Fruit fly (Drosophila melanogaster) whole organism, embryonic: ENCODE data around the gene CG13258.

Experiments
- Aef1 ChIP-seq: fragments of 200-800 bp; sonication (Bioruptor generic); IDR thresholded peaks from 3 replicates; pipeline ENCODE4 v1.3.6; 2022; ENCODE audit warnings: missing biosample characterization, missing genetic modification characterization
- Bteb2 ChIP-seq: fragments of 200-800 bp; sonication (Bioruptor generic); optimal IDR thresholded peaks from 2 replicates; lab custom pipeline; 2016; ENCODE audit warnings: missing biosample characterization, missing genetic modification characterization
- CG10959 ChIP-seq: fragments of 200-800 bp; sonication (Bioruptor generic); IDR thresholded peaks from 2 replicates; pipeline ENCODE4 v1.3.6; 2022; ENCODE audit warnings: missing biosample characterization, missing genetic modification characterization
- CG10979 ChIP-seq: fragments of 200-800 bp; sonication (Bioruptor generic); optimal IDR thresholded peaks from 2 replicates; lab custom pipeline; 2018; ENCODE audit warnings: missing biosample characterization, mild to moderate bottlenecking, missing genetic modification characterization, moderate library complexity
- CG11723 ChIP-seq: fragments of 200-800 bp; sonication (Bioruptor generic); optimal IDR thresholded peaks from 2 replicates; lab custom pipeline; 2017; ENCODE audit warnings: missing biosample characterization, mild to moderate bottlenecking, missing genetic modification characterization
- CG14860 ChIP-seq: fragments of 200-800 bp; sonication (Bioruptor generic); IDR thresholded peaks from 3 replicates; pipeline ENCODE4 v1.3.6; 2022; ENCODE audit warnings: missing biosample characterization, missing genetic modification characterization; ENCODE audit not compliant: partially characterized antibody
- CG14965 ChIP-seq: fragments of 200-800 bp; sonication (Bioruptor generic); optimal IDR thresholded peaks from 2 replicates; lab custom pipeline; 2016; ENCODE audit warnings: missing biosample characterization, missing genetic modification characterization, borderline replicate concordance
- CG15073 ChIP-seq: fragments of 200-800 bp; sonication (Bioruptor generic); optimal IDR thresholded peaks from 2 replicates; lab custom pipeline; 2016; ENCODE audit warnings: missing biosample characterization, missing genetic modification characterization
- CG18011 ChIP-seq: fragments of 200-800 bp; sonication (Bioruptor generic); optimal IDR thresholded peaks from 2 replicates; lab custom pipeline; 2017; ENCODE audit warnings: missing biosample characterization, missing genetic modification characterization, mild to moderate bottlenecking, moderate library complexity, missing genotype
- CG18599 ChIP-seq: fragments of 200-800 bp; sonication (Bioruptor generic); optimal IDR thresholded peaks from 3 replicates; lab custom pipeline; 2017; ENCODE audit warnings: missing biosample characterization, missing genetic modification characterization, mild to moderate bottlenecking, moderate library complexity, missing genetic modification reagents
- CG2875 ChIP-seq: fragments of 200-800 bp; sonication (Bioruptor generic); optimal IDR thresholded peaks from 2 replicates; lab custom pipeline; 2017; ENCODE audit warnings: missing biosample characterization, mild to moderate bottlenecking, missing genetic modification characterization, missing genetic modification reagents
- CG3995 ChIP-seq: fragments of 200-800 bp; sonication (Bioruptor generic); optimal IDR thresholded peaks from 3 replicates; lab custom pipeline; 2016; ENCODE audit warnings: missing biosample characterization, missing genetic modification characterization
- CG4282 ChIP-seq: fragments of 200-800 bp; sonication (Bioruptor generic); optimal IDR thresholded peaks from 2 replicates; lab custom pipeline; 2016; ENCODE audit warnings: missing biosample characterization, missing genetic modification characterization
- CG4424 ChIP-seq: fragments of 200-800 bp; sonication (Bioruptor generic); optimal IDR thresholded peaks from 3 replicates; lab custom pipeline; 2016; ENCODE audit warnings: missing biosample characterization, missing genetic modification characterization
- CG5953 ChIP-seq: fragments of 200-800 bp; sonication (Bioruptor generic); IDR thresholded peaks from 2 replicates; pipeline ENCODE4 v1.3.6; 2022; ENCODE audit warnings: missing biosample characterization, missing genetic modification characterization
- CG7271 ChIP-seq: fragments of 200-800 bp; sonication (Bioruptor generic); optimal IDR thresholded peaks from 2 replicates; lab custom pipeline; 2018; ENCODE audit warnings: missing biosample characterization, mild to moderate bottlenecking, missing genetic modification characterization, moderate library complexity
- CG8290 ChIP-seq, 3 experiments: fragments of 200-800 bp; sonication (Bioruptor generic); optimal IDR thresholded peaks; 2 replicates each; lab custom pipeline; 2016 to 2019; ENCODE audit warnings: missing biosample characterization in 3 of 3, missing genetic modification characterization in 3 of 3, mild to moderate bottlenecking in 2 of 3, moderate library complexity in 1 of 3
- CG9727 ChIP-seq: fragments of 200-800 bp; sonication (Bioruptor generic); optimal IDR thresholded peaks from 3 replicates; lab custom pipeline; 2017; ENCODE audit warnings: missing biosample characterization, mild to moderate bottlenecking, missing genetic modification characterization
- CG9797 ChIP-seq: fragments of 200-800 bp; sonication (Bioruptor generic); optimal IDR thresholded peaks from 3 replicates; lab custom pipeline; 2018; ENCODE audit warnings: missing biosample characterization, mild to moderate bottlenecking, missing genetic modification characterization
- CG9932 ChIP-seq: fragments of 200-800 bp; sonication (Bioruptor generic); IDR thresholded peaks from 2 replicates; pipeline ENCODE4 v1.3.6; 2022; ENCODE audit warnings: missing biosample characterization, missing genetic modification characterization
- Dek ChIP-seq: fragments of 200-800 bp; sonication (Bioruptor generic); optimal IDR thresholded peaks from 3 replicates; lab custom pipeline; 2019; ENCODE audit warnings: missing biosample characterization, mild to moderate bottlenecking, missing genetic modification characterization, moderate library complexity
- Dref ChIP-seq: fragments of 200-800 bp; sonication (Bioruptor generic); IDR thresholded peaks from 2 replicates; pipeline ENCODE4 v1.3.6; 2022; ENCODE audit warnings: missing biosample characterization, missing genetic modification characterization
- Fer1 ChIP-seq: fragments of 200-800 bp; sonication (Bioruptor generic); optimal IDR thresholded peaks from 2 replicates; lab custom pipeline; 2017; ENCODE audit warnings: missing biosample characterization, mild to moderate bottlenecking, missing genetic modification characterization
- HHEX ChIP-seq: fragments of 200-800 bp; sonication (Bioruptor generic); optimal IDR thresholded peaks from 3 replicates; lab custom pipeline; 2017; ENCODE audit warnings: missing biosample characterization, mild to moderate bottlenecking, missing genetic modification characterization, missing genetic modification reagents
- Kr ChIP-seq: fragments of 200-800 bp; sonication (Bioruptor generic); optimal IDR thresholded peaks from 2 replicates; lab custom pipeline; 2017; ENCODE audit warnings: missing biosample characterization, mild to moderate bottlenecking, missing genetic modification characterization
- Lhr ChIP-seq: fragments of 200-800 bp; sonication (Bioruptor generic); optimal IDR thresholded peaks from 3 replicates; lab custom pipeline; 2017; ENCODE audit warnings: mild to moderate bottlenecking, missing biosample characterization, missing genetic modification reagents, missing genetic modification characterization
- MTF-1 ChIP-seq: fragments of 200-800 bp; sonication (Bioruptor generic); optimal IDR thresholded peaks from 2 replicates; lab custom pipeline; 2018; ENCODE audit warnings: missing biosample characterization, mild to moderate bottlenecking, missing genetic modification characterization, borderline replicate concordance
- Mad ChIP-seq: fragments of 200-800 bp; sonication (Bioruptor generic); optimal IDR thresholded peaks from 2 replicates; lab custom pipeline; 2016; ENCODE audit warnings: missing biosample characterization, missing genetic modification characterization
- Nf-YC ChIP-seq: fragments of 200-800 bp; optimal IDR thresholded peaks from 3 replicates; lab custom pipeline; 2019; ENCODE audit warnings: missing biosample characterization, mild to moderate bottlenecking, missing genetic modification characterization, moderate library complexity
- Ptx1 ChIP-seq: fragments of 200-800 bp; sonication (Bioruptor generic); IDR thresholded peaks from 2 replicates; pipeline ENCODE4 v1.3.6; 2022; ENCODE audit warnings: missing biosample characterization, missing genetic modification characterization
- Spps ChIP-seq: fragments of 200-800 bp; sonication (Bioruptor generic); optimal IDR thresholded peaks from 2 replicates; lab custom pipeline; 2018; ENCODE audit warnings: missing biosample characterization, mild to moderate bottlenecking, missing genetic modification characterization
- bowl ChIP-seq: fragments of 200-800 bp; sonication (Bioruptor generic); IDR thresholded peaks from 2 replicates; pipeline ENCODE4 v1.3.6; 2022; ENCODE audit warnings: missing biosample characterization, missing genetic modification characterization
- br ChIP-seq: fragments of >200 bp; optimal IDR thresholded peaks from 2 replicates; lab custom pipeline; 2017
- cad ChIP-seq: fragments of >200 bp; optimal IDR thresholded peaks from 2 replicates; lab custom pipeline; 2017; ENCODE audit warnings: missing biosample characterization, missing genetic modification characterization
- ftz-f1 ChIP-seq: fragments of 200-800 bp; sonication (Bioruptor generic); optimal IDR thresholded peaks from 2 replicates; lab custom pipeline; 2016; ENCODE audit warnings: missing biosample characterization, missing genetic modification characterization
- hkb ChIP-seq, 2 experiments: fragments of 200-800 bp in 1 of 2; fragments of >200 bp in 1 of 2; sonication (Bioruptor generic) in 1 of 2; IDR thresholded peaks in 1 of 2; optimal IDR thresholded peaks in 1 of 2; 2 replicates each; pipeline versions ENCODE4 v1.3.6 to Lab custom; 2017 to 2022; ENCODE audit warnings: missing biosample characterization in 1 of 2, missing genetic modification characterization in 1 of 2
- hth ChIP-seq: fragments of >200 bp; optimal IDR thresholded peaks from 2 replicates; lab custom pipeline; 2017; ENCODE audit warnings: inconsistent platforms
- p53 ChIP-seq: fragments of 200-800 bp; sonication (Bioruptor generic); optimal IDR thresholded peaks from 2 replicates; lab custom pipeline; 2016; ENCODE audit warnings: missing biosample characterization, missing genetic modification characterization
- pan ChIP-seq, 4 experiments: fragments of >200 bp in 3 of 4; fragments of 200-800 bp in 1 of 4; sonication (Bioruptor generic) in 1 of 4; optimal IDR thresholded peaks in 3 of 4; IDR thresholded peaks in 1 of 4; 2 replicates each; pipeline versions ENCODE4 v1.3.6 to Lab custom; 2017 to 2022; ENCODE audit warnings: missing biosample characterization in 2 of 4, missing genetic modification characterization in 2 of 4, mixed read lengths in 1 of 4
- pb ChIP-seq: fragments of 200-800 bp; sonication (Bioruptor generic); optimal IDR thresholded peaks from 3 replicates; lab custom pipeline; 2016; ENCODE audit warnings: missing biosample characterization, missing genetic modification characterization
- sc ChIP-seq, 3 experiments: fragments of >200 bp in 2 of 3; fragments of 200-800 bp in 1 of 3; sonication (Bioruptor generic) in 1 of 3; optimal IDR thresholded peaks; 2 replicates in 2 of 3; 3 replicates in 1 of 3; lab custom pipeline; 2017; ENCODE audit warnings: mild to moderate bottlenecking in 1 of 3, missing biosample characterization in 1 of 3, missing genetic modification characterization in 1 of 3, missing genetic modification reagents in 1 of 3
- stc ChIP-seq: fragments of 200-800 bp; sonication (Bioruptor generic); IDR thresholded peaks from 2 replicates; pipeline ENCODE4 v1.3.6; 2022; ENCODE audit warnings: missing biosample characterization, missing genetic modification characterization
- sug ChIP-seq: fragments of 200-800 bp; optimal IDR thresholded peaks from 2 replicates; lab custom pipeline; 2019; ENCODE audit warnings: missing biosample characterization, mild to moderate bottlenecking, missing genetic modification characterization, moderate library complexity
- tap ChIP-seq: fragments of 200-800 bp; optimal IDR thresholded peaks from 3 replicates; lab custom pipeline; 2019; ENCODE audit warnings: missing biosample characterization, mild to moderate bottlenecking, missing genetic modification characterization, moderate library complexity
- tll ChIP-seq, 2 experiments: fragments of 200-800 bp in 1 of 2; fragments of >200 bp in 1 of 2; sonication (Bioruptor generic) in 1 of 2; optimal IDR thresholded peaks; 2 replicates each; lab custom pipeline; 2017 to 2019; ENCODE audit warnings: missing biosample characterization in 2 of 2, missing genetic modification characterization in 2 of 2, mild to moderate bottlenecking in 1 of 2, moderate library complexity in 1 of 2
- trh ChIP-seq: fragments of 200-800 bp; sonication (Bioruptor generic); optimal IDR thresholded peaks from 2 replicates; lab custom pipeline; 2016; ENCODE audit warnings: missing biosample characterization, missing genetic modification characterization
- wdn ChIP-seq: fragments of 200-800 bp; sonication (Bioruptor generic); IDR thresholded peaks from 2 replicates; pipeline ENCODE4 v1.3.6; 2022; ENCODE audit warnings: missing biosample characterization, missing genetic modification characterization

The CG13258 gene

dm6 chr2L:16325515-16326257 is 32.9 kb upstream of the CG13258 start, which contains the start of gene cact (continued):
- no peak for TF ChIP-seq sc (optimal IDR thresholded peaks at IDR 0.05; lab: Kevin White, UChicago)
- peak; percentile 85 for TF ChIP-seq sc (GFP tag; optimal IDR thresholded peaks at IDR 0.05; lab: Kevin White, UChicago)
- peak; percentile 56 for TF ChIP-seq CG3995 (GFP tag; lab: Kevin White, UChicago)
- peak; percentile 82 for TF ChIP-seq CG11723 (GFP tag; lab: Kevin White, UChicago)
- peak; percentile 88 for TF ChIP-seq sug (tag; lab: Kevin White, UChicago)
- peak; percentile 96 for TF ChIP-seq Bteb2 (GFP tag; lab: Kevin White, UChicago)
- peak; percentile 79 for TF ChIP-seq CG4282
- TF ChIP-seq Nf-YC (tag; lab: Kevin White, UChicago): peak; percentile 84
- peak; percentile 32; the same call in 1 of the 2 replicates for TF ChIP-seq bowl (GFP tag; lab: Robert Waterston, UW)
- no peak for TF ChIP-seq Kr (GFP tag; lab: Kevin White, UChicago)
- peak; percentile 92 for TF ChIP-seq Spps (tag; lab: Kevin White, UChicago)
- TF ChIP-seq CG9727: peak; percentile 95
- TF ChIP-seq Lhr (GFP tag; lab: Kevin White, UChicago): peak; percentile 87
- TF ChIP-seq stc (GFP tag; lab: Robert Waterston, UW): peak; percentile 88
- TF ChIP-seq tll (GFP tag; optimal IDR thresholded peaks at IDR 0.05; lab: Kevin White, UChicago): peak; percentile 6 to 74
- no peak for TF ChIP-seq hth (lab: Kevin White, UChicago)
- peak; percentile 95 for TF ChIP-seq Ptx1
- peak; percentile 95 for TF ChIP-seq Aef1 (GFP tag; lab: Robert Waterston, UW)
- TF ChIP-seq CG9932 (GFP tag; lab: Robert Waterston, UW): peak; percentile 94
- TF ChIP-seq br (lab: Kevin White, UChicago): no peak
- TF ChIP-seq HHEX (GFP tag; lab: Kevin White, UChicago): peak; percentile 89
- peak; percentile 92 for TF ChIP-seq Dek
- peak; percentile 83 for TF ChIP-seq p53 (GFP tag; lab: Kevin White, UChicago)
- TF ChIP-seq Fer1 (GFP tag; lab: Kevin White, UChicago): peak; percentile 93
- TF ChIP-seq CG10979 (tag; lab: Kevin White, UChicago): peak; percentile 89
- peak; percentile 71 for TF ChIP-seq tap (tag; lab: Kevin White, UChicago)
- peak; percentile 76 for TF ChIP-seq CG2875 (GFP tag; lab: Kevin White, UChicago)
- peak; percentile 73 for TF ChIP-seq CG7271 (tag; lab: Kevin White, UChicago)
- TF ChIP-seq CG14965 (GFP tag; lab: Kevin White, UChicago): peak; percentile 44
- TF ChIP-seq CG18011 (GFP tag; lab: Kevin White, UChicago): peak; percentile 85
- TF ChIP-seq pb: peak; percentile 73
- TF ChIP-seq hkb (optimal IDR thresholded peaks at IDR 0.05; lab: Kevin White, UChicago): no peak
- peak; percentile 92 for TF ChIP-seq hkb (GFP tag; IDR thresholded peaks at IDR 0.05; lab: Robert Waterston, UW)
- TF ChIP-seq trh: peak; percentile 86
- peak; percentile 92 for TF ChIP-seq CG4424
- TF ChIP-seq CG10959 (GFP tag; lab: Robert Waterston, UW): peak; percentile 83
- peak; percentile 79 for TF ChIP-seq CG8290 (GFP tag; optimal IDR thresholded peaks at IDR 0.05; lab: Kevin White, UChicago)
- peak; percentile 27 to 54 for TF ChIP-seq CG8290 (tag; optimal IDR thresholded peaks at IDR 0.05; lab: Kevin White, UChicago)
- TF ChIP-seq cad: no peak
- TF ChIP-seq wdn (GFP tag; lab: Robert Waterston, UW): peak; percentile 73
- TF ChIP-seq CG15073 (GFP tag; lab: Kevin White, UChicago): peak; percentile 63
- TF ChIP-seq MTF-1 (GFP tag; lab: Kevin White, UChicago): peak; percentile 40
- TF ChIP-seq Mad: peak; percentile 94
- TF ChIP-seq CG14860: no peak
- no peak for TF ChIP-seq pan (optimal IDR thresholded peaks at IDR 0.05; lab: Kevin White, UChicago)
- TF ChIP-seq pan (GFP tag; optimal IDR thresholded peaks at IDR 0.05 in 1 of 2, IDR thresholded peaks at IDR 0.05 in 1 of 2): peak in 1 of 2 experiments; percentile 89
- TF ChIP-seq CG5953: peak; percentile 24; the same call in 1 of the 2 replicates
- peak; percentile 27 for TF ChIP-seq ftz-f1 (GFP tag; lab: Kevin White, UChicago)
- peak; percentile 67 for TF ChIP-seq CG9797
- TF ChIP-seq CG18599 (GFP tag; lab: Kevin White, UChicago): peak; percentile 94
- TF ChIP-seq Dref (GFP tag; lab: Robert Waterston, UW): no peak
